Fruit fly (Drosophila melanogaster) Kc167 (cell line): ENCODE data around the gene Nup154.

Experiments used
- Myc ChIP-seq: fragments of >200 bp; optimal IDR thresholded peaks from 2 replicates; lab custom pipeline; 2017; ENCODE audit warnings: missing external identifiers
- Sin3A ChIP-seq: fragments of >200 bp; optimal IDR thresholded peaks from 2 replicates; lab custom pipeline; 2018; ENCODE audit warnings: missing external identifiers
- h ChIP-seq: fragments of >200 bp; optimal IDR thresholded peaks from 3 replicates; lab custom pipeline; 2018; ENCODE audit warnings: missing external identifiers
- insv ChIP-seq: fragments of >200 bp; optimal IDR thresholded peaks from 3 replicates; lab custom pipeline; 2018; ENCODE audit warnings: missing external identifiers
- psq ChIP-seq: fragments of >200 bp; optimal IDR thresholded peaks from 2 replicates; lab custom pipeline; 2017; ENCODE audit warnings: missing external identifiers
- ttk ChIP-seq: sonication (Bioruptor generic); optimal IDR thresholded peaks from 2 replicates; lab custom pipeline; 2017; ENCODE audit warnings: missing external identifiers

Gene Nup154

dm6 chr2L:11058111-11058665 is 53.6 kb downstream of the Nup154 start:
- no peak for TF ChIP-seq Sin3A (lab: Kevin White, UChicago)
- TF ChIP-seq ttk (lab: Kevin White, UChicago), result no peak
- TF ChIP-seq insv (lab: Kevin White, UChicago), result no peak
- no peak for TF ChIP-seq h (lab: Kevin White, UChicago)
- no peak for TF ChIP-seq Myc
- no peak for TF ChIP-seq psq (lab: Kevin White, UChicago)

DNA sequence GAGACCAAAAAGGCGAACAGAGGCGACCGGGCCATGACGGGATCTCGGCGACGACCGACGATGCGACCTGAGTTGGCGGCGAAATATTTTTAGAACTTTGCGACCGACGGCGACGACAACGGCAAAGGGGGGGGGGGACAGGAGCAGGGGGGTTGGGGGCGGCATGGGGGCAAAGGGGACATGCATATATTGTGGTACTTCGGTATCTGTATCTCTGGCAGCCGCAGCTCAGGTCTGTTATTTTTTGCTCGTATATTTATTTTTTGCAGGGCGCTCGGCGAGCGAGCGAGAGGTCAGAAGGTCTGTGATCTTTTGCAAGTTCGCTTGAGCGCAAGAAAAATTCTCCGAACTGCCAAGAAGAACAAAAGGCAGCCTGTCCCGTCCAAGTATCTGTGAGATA is 54.6 kb downstream of the Nup154 start:
- TF ChIP-seq ttk (lab: Kevin White, UChicago), result no peak
- TF ChIP-seq insv (lab: Kevin White, UChicago), result no peak
- no peak for TF ChIP-seq Sin3A (lab: Kevin White, UChicago)
- no peak for TF ChIP-seq h (lab: Kevin White, UChicago)
- no peak for TF ChIP-seq Myc
- TF ChIP-seq psq (lab: Kevin White, UChicago), result no peak
